Fruit fly (Drosophila melanogaster): ENCODE results near the gene CG15208.

DNA sequence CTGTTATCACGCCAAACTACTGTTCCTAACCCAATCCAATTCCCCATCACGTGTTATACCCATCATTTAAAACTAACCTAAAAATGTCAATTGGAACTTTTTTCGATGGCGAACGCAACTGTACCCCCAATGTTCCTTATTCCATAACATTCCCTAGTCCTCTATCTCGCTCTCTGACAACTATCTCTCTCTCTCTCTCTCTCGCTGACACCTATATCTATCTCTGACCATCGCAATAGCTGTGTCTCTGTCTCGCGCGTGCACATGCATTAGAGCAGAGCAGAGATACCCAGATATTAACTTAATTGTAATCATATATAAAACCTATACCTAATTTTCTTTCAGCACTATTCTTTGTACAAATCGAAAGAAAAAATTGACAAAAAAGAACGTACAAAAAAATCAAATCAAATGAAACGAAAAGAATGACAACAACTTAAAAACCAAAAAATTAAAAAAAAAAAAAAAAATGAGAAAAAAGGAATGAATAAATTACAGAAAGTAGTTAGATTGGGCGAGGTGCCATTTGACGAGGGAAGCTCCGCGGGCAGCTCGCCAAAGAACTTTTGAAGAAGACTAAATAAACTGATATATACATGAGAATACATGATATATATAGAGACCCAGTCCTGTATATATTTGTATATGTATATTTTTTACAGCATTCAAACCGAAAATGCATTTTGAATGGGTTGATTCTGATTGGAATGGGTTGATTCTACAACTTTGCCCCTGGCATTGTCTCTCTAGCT lies 34.0 kb upstream of the CG15208 start:
- TF ChIP-seq Hr39 (GFP tag; optimal IDR thresholded peaks at IDR 0.05): no peak
- no peak for TF ChIP-seq svp (GFP tag)
- no peak for TF ChIP-seq dsx (GFP tag; optimal IDR thresholded peaks at IDR 0.05; ENCODE audit: poor library complexity, severe bottlenecking)
- no peak for TF ChIP-seq CG16779 (tag; optimal IDR thresholded peaks at IDR 0.05)
- no peak for TF ChIP-seq CG6854 (GFP tag; optimal IDR thresholded peaks at IDR 0.05)
- no peak for TF ChIP-seq CG10669 (GFP tag; optimal IDR thresholded peaks at IDR 0.05)
- TF ChIP-seq CG7368 (GFP tag; optimal IDR thresholded peaks at IDR 0.05): no peak
- no peak for TF ChIP-seq Gug (GFP tag; IDR thresholded peaks at IDR 0.05)
- TF ChIP-seq dac (GFP tag; optimal IDR thresholded peaks at IDR 0.05): no peak
- no peak for TF ChIP-seq net (GFP tag; optimal IDR thresholded peaks at IDR 0.05)
- TF ChIP-seq CG32006 (GFP tag; optimal IDR thresholded peaks at IDR 0.05): no peak
- TF ChIP-seq CG3919 (GFP tag; optimal IDR thresholded peaks at IDR 0.05): no peak

Measured in whole organism, prepupa.